Fruit fly (Drosophila melanogaster): Measurements from ENCODE around the gene Taf2.

dm6 chr3L:9907719-9908170 is 19.3 kb upstream of the Taf2 start, which contains the start of gene bma:
- TF ChIP-seq cyc (GFP tag; optimal IDR thresholded peaks at IDR 0.05) (no peak), Gug (GFP tag; IDR thresholded peaks at IDR 0.05) (no peak), Sox102F (GFP tag; optimal IDR thresholded peaks at IDR 0.05) (no peak), CG11902 (GFP tag; optimal IDR thresholded peaks at IDR 0.05) (no peak), Lpt (GFP tag; optimal IDR thresholded peaks at IDR 0.05) (no peak), vri (GFP tag; optimal IDR thresholded peaks at IDR 0.05) (no peak), CG3032 (tag; optimal IDR thresholded peaks at IDR 0.05) (no peak), OdsH (GFP tag; optimal IDR thresholded peaks at IDR 0.05) (no peak), spab (GFP tag; optimal IDR thresholded peaks at IDR 0.05) (no peak)
